Worm (Caenorhabditis elegans): Measurements from ENCODE around the gene noah-2.

The noah-2 gene

DNA sequence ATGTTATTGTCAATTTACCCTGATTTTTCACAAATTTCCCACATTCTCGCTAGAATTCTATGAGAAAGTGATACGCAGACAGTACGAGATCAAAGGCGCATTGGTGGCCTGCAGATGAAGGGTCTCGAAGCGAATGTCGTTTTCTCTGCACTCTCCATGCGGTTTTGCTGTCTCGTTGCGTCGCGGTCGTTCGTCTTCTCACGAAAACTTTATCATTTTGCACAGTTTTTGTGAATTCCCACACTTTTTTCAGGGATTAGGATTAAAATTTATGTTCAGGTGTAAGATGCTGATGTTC, 20.1 kb upstream of the noah-2 start (continued):
- TF ChIP-seq attf-5 (GFP tag; optimal IDR thresholded peaks at IDR 0.05) (peak; percentile 77), egrh-3 (GFP tag; IDR thresholded peaks at IDR 0.05) (no peak), F33H1.4 (GFP tag; IDR thresholded peaks at IDR 0.05) (peak; percentile 98), madf-3 (GFP tag; IDR thresholded peaks at IDR 0.05) (peak; percentile 99), F39B2.1 (GFP tag; IDR thresholded peaks at IDR 0.05) (no peak), Y53G8AR.9 (GFP tag; conservative IDR thresholded peaks at IDR 0.05) (peak; percentile 81; the same call in 1 of the 2 replicates), bed-2 (GFP tag; IDR thresholded peaks at IDR 0.05) (no peak), zfh-2 (GFP tag; conservative IDR thresholded peaks at IDR 0.05) (no peak), xnd-1 (tag; optimal IDR thresholded peaks at IDR 0.05) (peak; percentile 53), Y79H2A.3 (GFP tag; conservative IDR thresholded peaks at IDR 0.05) (0 out of 2 replicates have a peak, but pooled peaks have one; percentile 51), C17E4.6 (GFP tag; IDR thresholded peaks at IDR 0.05) (peak; percentile 68; the same call in 1 of the 2 replicates), him-1 (tag; optimal IDR thresholded peaks at IDR 0.05) (peak; percentile 28), nfya-2 (GFP tag; IDR thresholded peaks at IDR 0.05) (no peak), repo-1 (tag; optimal IDR thresholded peaks at IDR 0.05) (no peak), egl-44 (GFP tag; IDR thresholded peaks at IDR 0.05) (no peak), F55B11.4 (tag; optimal IDR thresholded peaks at IDR 0.05; ENCODE audit: borderline replicate concordance, insufficient read depth) (no peak), madf-10 (tag; optimal IDR thresholded peaks at IDR 0.05) (peak; percentile 12), dpff-1 (tag; optimal IDR thresholded peaks at IDR 0.05) (no peak), let-607 (tag; optimal IDR thresholded peaks at IDR 0.05) (no peak), F49E8.2 (tag; optimal IDR thresholded peaks at IDR 0.05; ENCODE audit: insufficient read depth) (peak; percentile 81), Y67H2A.10 (GFP tag; conservative IDR thresholded peaks at IDR 0.05) (peak; percentile 16; the same call in 1 of the 2 replicates), atf-7 (tag; optimal IDR thresholded peaks at IDR 0.05) (no peak), athp-1 (tag; optimal IDR thresholded peaks at IDR 0.05) (peak; percentile 51), nfyb-1 (GFP tag; IDR thresholded peaks at IDR 0.05) (peak; percentile 77; the same call in 1 of the 2 replicates), ceh-58 (GFP tag; IDR thresholded peaks at IDR 0.05) (no peak), tlf-1 (GFP tag; optimal IDR thresholded peaks at IDR 0.05) (peak; percentile 74), gei-17 (GFP tag; optimal IDR thresholded peaks at IDR 0.05) (no peak), lsy-27 (tag; optimal IDR thresholded peaks at IDR 0.05; ENCODE audit: borderline replicate concordance, insufficient read depth) (no peak), hmg-1.2 (GFP tag; IDR thresholded peaks at IDR 0.05) (peak; percentile 71), mel-28 (tag; optimal IDR thresholded peaks at IDR 0.05; ENCODE audit: borderline replicate concordance) (no peak), lin-54 (GFP tag; optimal IDR thresholded peaks at IDR 0.05) (peak; percentile 87), hsf-1 (GFP tag; IDR thresholded peaks at IDR 0.05) (peak; percentile 76), tbp1 (GFP tag; optimal IDR thresholded peaks at IDR 0.05) (peak; percentile 75), nhr-80 (tag; optimal IDR thresholded peaks at IDR 0.05) (peak; percentile 17), tbx-9 (tag; optimal IDR thresholded peaks at IDR 0.05; ENCODE audit: borderline replicate concordance) (no peak), lir-1 (GFP tag; conservative IDR thresholded peaks at IDR 0.05) (0 out of 2 replicates have a peak, but pooled peaks have one; percentile 14), dpl-1 (GFP tag; optimal IDR thresholded peaks at IDR 0.05) (peak; percentile 41), ztf-25 (GFP tag; IDR thresholded peaks at IDR 0.05) (no peak), hlh-12 (tag; optimal IDR thresholded peaks at IDR 0.05) (no peak), B0261.1 (tag; optimal IDR thresholded peaks at IDR 0.05) (no peak), lin-40 (tag; optimal IDR thresholded peaks at IDR 0.05) (peak; percentile 70), chd-7 (tag; optimal IDR thresholded peaks at IDR 0.05) (no peak), fkh-3 (tag; optimal IDR thresholded peaks at IDR 0.05) (no peak), hlh-26 (GFP tag; conservative IDR thresholded peaks at IDR 0.05) (no peak), nfya-1 (tag; optimal IDR thresholded peaks at IDR 0.05; ENCODE audit: borderline replicate concordance, insufficient read depth) (no peak), ZK185.1 (tag; optimal IDR thresholded peaks at IDR 0.05; ENCODE audit: poor library complexity, severe bottlenecking) (peak; percentile 68), ztf-28 (GFP tag; IDR thresholded peaks at IDR 0.05) (0 out of 2 replicates have a peak, but pooled peaks have one; percentile 47), hmg-20 (GFP tag; IDR thresholded peaks at IDR 0.05) (no peak)

All from whole organism, young adult.